Worm (Caenorhabditis elegans) whole organism, young adult: Measurements from ENCODE around the gene EGAP9.4.

ENCODE experiments used
- Y53G8AR.9 ChIP-seq: fragments of 200-800 bp; sonication (Bioruptor generic); conservative IDR thresholded peaks from 2 replicates; pipeline ENCODE4 v1.3.6; 2022; ENCODE audit warnings: missing genetic modification reagents, missing genetic modification characterization, missing compliant biosample characterization
- attf-3 ChIP-seq: fragments of 200-800 bp; sonication (Bioruptor generic); conservative IDR thresholded peaks from 2 replicates; pipeline ENCODE4 v1.3.6; 2022; ENCODE audit warnings: missing genetic modification reagents, missing genetic modification characterization, missing compliant biosample characterization
- ceh-40 ChIP-seq: fragments of 200-800 bp; sonication (Bioruptor generic); IDR thresholded peaks from 2 replicates; pipeline ENCODE4 v1.3.6; 2022; ENCODE audit warnings: missing genetic modification characterization, missing compliant biosample characterization
- ets-4 ChIP-seq: fragments of 200-800 bp; sonication (Bioruptor generic); optimal IDR thresholded peaks from 2 replicates; lab custom pipeline; 2018; ENCODE audit warnings: mild to moderate bottlenecking, missing genetic modification characterization, missing compliant biosample characterization
- him-1 ChIP-seq: sonication (generic microtip); optimal IDR thresholded peaks from 2 replicates; lab custom pipeline; 2016; ENCODE audit warnings: missing genotype, missing genetic modification reagents, missing genetic modification characterization, missing compliant biosample characterization
- hmg-20 ChIP-seq: fragments of 200-800 bp; sonication (Bioruptor generic); IDR thresholded peaks from 2 replicates; pipeline ENCODE4 v1.3.6; 2022; ENCODE audit warnings: missing genetic modification reagents, missing genetic modification characterization, missing compliant biosample characterization
- hsf-1 ChIP-seq: fragments of 200-800 bp; sonication (Bioruptor generic); IDR thresholded peaks from 2 replicates; pipeline ENCODE4 v1.3.6; 2022; ENCODE audit warnings: missing genetic modification reagents, missing genetic modification characterization, missing compliant biosample characterization
- rcor-1 ChIP-seq: fragments of 200-800 bp; sonication (Bioruptor generic); IDR thresholded peaks from 2 replicates; pipeline ENCODE4 v1.3.6; 2022; ENCODE audit warnings: missing genetic modification reagents, missing genetic modification characterization, missing compliant biosample characterization
- snpc-4 ChIP-seq, 5 experiments: fragments of 150-350 bp in 1 of 5; sonication (generic microtip) in 4 of 5; optimal IDR thresholded peaks; 2 replicates each; lab custom pipeline; 2014 to 2018; ENCODE audit warnings: missing genetic modification characterization in 5 of 5, missing biosample characterization in 3 of 5, antibody characterized with exemption in 2 of 5, mild to moderate bottlenecking in 2 of 5, missing compliant biosample characterization in 2 of 5, missing genotype in 2 of 5, moderate library complexity in 2 of 5, missing genetic modification reagents in 1 of 5
- zim-3 ChIP-seq: sonication (generic microtip); optimal IDR thresholded peaks from 2 replicates; lab custom pipeline; 2017; ENCODE audit warnings: mild to moderate bottlenecking, missing genetic modification characterization, moderate library complexity, missing compliant biosample characterization

ce11 chrV:6611058-6611457 is 34.4 kb downstream of the EGAP9.4 start, which contains the start of gene gon-14:
- no peak for TF ChIP-seq Y53G8AR.9 (GFP tag; lab: Robert Waterston, UW)
- TF ChIP-seq snpc-4 (GFP tag; optimal IDR thresholded peaks at IDR 0.05; lab: Kevin White, UChicago) = no peak
- no peak for TF ChIP-seq snpc-4 (tag; optimal IDR thresholded peaks at IDR 0.05; lab: Kevin White, UChicago)
- no peak for TF ChIP-seq attf-3 (GFP tag; lab: Robert Waterston, UW)
- no peak for TF ChIP-seq hmg-20 (GFP tag; lab: Robert Waterston, UW)
- TF ChIP-seq rcor-1 = no peak
- TF ChIP-seq ets-4 (GFP tag; lab: Kevin White, UChicago) = no peak
- TF ChIP-seq him-1 (tag; lab: Kevin White, UChicago) = no peak
- TF ChIP-seq zim-3 (tag; lab: Kevin White, UChicago) = no peak
- TF ChIP-seq hsf-1 (GFP tag; lab: Robert Waterston, UW) = no peak
- TF ChIP-seq ceh-40 = no peak
